Worm (Caenorhabditis elegans): Measurements from ENCODE around the gene ins-7.

DNA sequence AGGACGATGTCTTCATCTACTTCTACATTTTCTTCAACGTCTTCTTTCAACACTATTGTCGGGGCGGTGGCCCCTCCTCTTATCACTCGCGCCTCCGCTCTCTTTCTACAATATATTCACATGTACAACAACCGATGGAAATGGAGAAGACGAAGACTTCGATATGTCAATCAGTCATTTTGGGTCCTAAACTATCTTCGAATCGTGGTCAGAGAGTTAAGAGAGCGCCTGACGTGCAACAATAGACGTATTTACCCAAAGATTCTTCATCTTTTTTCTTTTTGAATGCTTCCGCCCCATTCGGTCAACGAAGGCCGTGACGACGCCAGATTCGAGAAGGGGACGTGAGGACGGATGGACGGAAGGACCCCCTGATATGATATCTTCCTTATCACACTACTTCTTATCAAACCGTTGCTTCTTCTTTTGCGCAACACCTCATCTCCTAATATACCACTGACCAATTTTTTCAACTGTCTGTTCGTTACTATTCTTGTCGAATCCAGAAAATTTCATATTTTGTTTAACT is 49.6 kb downstream of the ins-7 start:
- TF ChIP-seq ceh-100 (GFP tag; IDR thresholded peaks at IDR 0.05) = no peak
- no peak for TF ChIP-seq attf-6 (GFP tag; IDR thresholded peaks at IDR 0.05)
- no peak for TF ChIP-seq T26A5.8 (tag; optimal IDR thresholded peaks at IDR 0.05)
- no peak for TF ChIP-seq lin-35 (GFP tag; optimal IDR thresholded peaks at IDR 0.05)
- TF ChIP-seq pha-4 (tag; optimal IDR thresholded peaks at IDR 0.05) = no peak
- no peak for TF ChIP-seq nfyb-1 (GFP tag; IDR thresholded peaks at IDR 0.05)
- TF ChIP-seq aptf-2 (GFP tag; conservative IDR thresholded peaks at IDR 0.05) = no peak
- no peak for TF ChIP-seq F57C9.4 (tag; optimal IDR thresholded peaks at IDR 0.05)
- no peak for TF ChIP-seq ceh-79 (tag; optimal IDR thresholded peaks at IDR 0.05)
- TF ChIP-seq ztf-28 (GFP tag; IDR thresholded peaks at IDR 0.05) = no peak
- no peak for TF ChIP-seq nhr-90 (tag; optimal IDR thresholded peaks at IDR 0.05)
- no peak for TF ChIP-seq Y56A3A.18 (GFP tag; IDR thresholded peaks at IDR 0.05)

All from whole organism, young adult.